Worm (Caenorhabditis elegans): ENCODE data around the gene mspn-1.

Gene mspn-1

ce11 chrIV:10177779-10178178 is at the start of gene mspn-1:
TSS of gene mspn-1 (plus strand) at chrIV:10177968.
- TF ChIP-seq ceh-83 (GFP tag; optimal IDR thresholded peaks at IDR 0.05): no peak
- no peak for TF ChIP-seq tbx-8 (GFP tag; optimal IDR thresholded peaks at IDR 0.05)
- no peak for TF ChIP-seq lsy-2 (tag; optimal IDR thresholded peaks at IDR 0.05)
- TF ChIP-seq blmp-1 (tag; optimal IDR thresholded peaks at IDR 0.05): no peak
- no peak for TF ChIP-seq ceh-39 (tag; optimal IDR thresholded peaks at IDR 0.05)
- no peak for TF ChIP-seq sem-2 (GFP tag; optimal IDR thresholded peaks at IDR 0.05)
- TF ChIP-seq ztf-11 (tag; optimal IDR thresholded peaks at IDR 0.05): no peak
- no peak for TF ChIP-seq nhr-237 (tag; optimal IDR thresholded peaks at IDR 0.05)
- TF ChIP-seq unc-120 (tag; optimal IDR thresholded peaks at IDR 0.05; ENCODE audit: poor library complexity, severe bottlenecking): no peak
- TF ChIP-seq unc-39 (tag; optimal IDR thresholded peaks at IDR 0.05): no peak
- TF ChIP-seq elt-3 (tag; optimal IDR thresholded peaks at IDR 0.05): no peak
- TF ChIP-seq mab-5 (tag; optimal IDR thresholded peaks at IDR 0.05): no peak
- TF ChIP-seq drap-1 (GFP tag; optimal IDR thresholded peaks at IDR 0.05): no peak
- TF ChIP-seq unc-62 (GFP tag; optimal IDR thresholded peaks at IDR 0.05): no peak
- no peak for TF ChIP-seq pha-4 (tag; optimal IDR thresholded peaks at IDR 0.05)

DNA sequence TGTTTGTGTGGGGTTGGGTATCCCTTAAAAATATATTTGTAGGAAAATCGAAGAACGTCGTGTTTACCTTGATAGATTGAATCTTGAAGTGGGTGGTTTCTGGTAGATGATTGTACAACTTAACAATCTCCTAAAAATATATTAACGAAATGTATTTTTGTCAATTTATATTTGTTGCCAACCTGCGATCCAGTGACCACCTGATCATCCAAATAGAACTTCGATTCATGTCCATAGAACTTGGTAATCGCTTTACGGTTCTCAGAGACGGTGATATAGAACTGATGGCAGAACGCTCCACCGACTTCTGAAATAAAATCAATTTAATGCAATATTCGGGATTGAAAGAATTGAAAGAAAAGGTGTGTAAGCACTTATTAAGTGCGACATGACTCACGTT is 49.3 kb upstream of the mspn-1 start:
- TF ChIP-seq unc-62 (GFP tag; optimal IDR thresholded peaks at IDR 0.05): no peak
- TF ChIP-seq M03D4.4 (tag; optimal IDR thresholded peaks at IDR 0.05): no peak
- no peak for TF ChIP-seq zip-8 (tag; optimal IDR thresholded peaks at IDR 0.05)
- no peak for TF ChIP-seq hlh-1 (tag; optimal IDR thresholded peaks at IDR 0.05)
- no peak for TF ChIP-seq unc-39 (tag; optimal IDR thresholded peaks at IDR 0.05)
- TF ChIP-seq mab-5 (tag; optimal IDR thresholded peaks at IDR 0.05): no peak
- TF ChIP-seq drap-1 (GFP tag; optimal IDR thresholded peaks at IDR 0.05): no peak
- no peak for TF ChIP-seq ces-1 (GFP tag; optimal IDR thresholded peaks at IDR 0.05)
- TF ChIP-seq flh-1 (GFP tag; optimal IDR thresholded peaks at IDR 0.05): no peak
- no peak for TF ChIP-seq nhr-76 (tag; optimal IDR thresholded peaks at IDR 0.05)
- TF ChIP-seq elt-3 (tag; optimal IDR thresholded peaks at IDR 0.05): no peak
- TF ChIP-seq sem-2 (GFP tag; optimal IDR thresholded peaks at IDR 0.05): no peak
- no peak for TF ChIP-seq sptf-1 (tag; optimal IDR thresholded peaks at IDR 0.05)
- TF ChIP-seq elt-1 (tag; optimal IDR thresholded peaks at IDR 0.05; ENCODE audit: borderline replicate concordance, insufficient read depth): no peak
- TF ChIP-seq nhr-2 (tag; optimal IDR thresholded peaks at IDR 0.05): no peak
- no peak for TF ChIP-seq ceh-43 (GFP tag; optimal IDR thresholded peaks at IDR 0.05)
- no peak for TF ChIP-seq cnd-1 (tag; optimal IDR thresholded peaks at IDR 0.05)
- no peak for TF ChIP-seq pha-4 (tag; optimal IDR thresholded peaks at IDR 0.05)
- no peak for TF ChIP-seq ceh-39 (tag; optimal IDR thresholded peaks at IDR 0.05)
- no peak for TF ChIP-seq mep-1 (tag; optimal IDR thresholded peaks at IDR 0.05)

- peak; percentile 23 for TF ChIP-seq M03D4.4 (tag; optimal IDR thresholded peaks at IDR 0.05)
- no peak for TF ChIP-seq nhr-28 (tag; optimal IDR thresholded peaks at IDR 0.05)
- no peak for TF ChIP-seq ztf-11 (tag; optimal IDR thresholded peaks at IDR 0.05)
- TF ChIP-seq hlh-1 (tag; optimal IDR thresholded peaks at IDR 0.05): peak; percentile 6
- TF ChIP-seq nhr-76 (tag; optimal IDR thresholded peaks at IDR 0.05): no peak
- TF ChIP-seq zip-8 (tag; optimal IDR thresholded peaks at IDR 0.05): no peak
- no peak for TF ChIP-seq nhr-12 (tag; optimal IDR thresholded peaks at IDR 0.05)
- TF ChIP-seq mep-1 (tag; optimal IDR thresholded peaks at IDR 0.05): peak; percentile 74
- peak; percentile 52 for TF ChIP-seq ceh-39 (tag; optimal IDR thresholded peaks at IDR 0.05)
- no peak for TF ChIP-seq mab-5 (tag; optimal IDR thresholded peaks at IDR 0.05)
- peak; percentile 73 for TF ChIP-seq lsy-2 (tag; optimal IDR thresholded peaks at IDR 0.05)
- TF ChIP-seq unc-39 (tag; optimal IDR thresholded peaks at IDR 0.05): no peak
- TF ChIP-seq lin-13 (tag; optimal IDR thresholded peaks at IDR 0.05): peak; percentile 57
- TF ChIP-seq mls-2 (tag; optimal IDR thresholded peaks at IDR 0.05): no peak
- peak; percentile 47 for TF ChIP-seq pha-4 (tag; optimal IDR thresholded peaks at IDR 0.05)
- no peak for TF ChIP-seq nhr-2 (tag; optimal IDR thresholded peaks at IDR 0.05)
- TF ChIP-seq blmp-1 (tag; optimal IDR thresholded peaks at IDR 0.05): no peak
- peak; percentile 74 for TF ChIP-seq unc-120 (tag; optimal IDR thresholded peaks at IDR 0.05; ENCODE audit: poor library complexity, severe bottlenecking)
- TF ChIP-seq drap-1 (GFP tag; optimal IDR thresholded peaks at IDR 0.05): no peak
- peak; percentile 39 for TF ChIP-seq nhr-237 (tag; optimal IDR thresholded peaks at IDR 0.05)
Observed at ce11 chrIV:10128906-10129386, 48.8 kb upstream of the mspn-1 start, which contains the start of the genes gtbp-1 and K08F4.3. TSS of gene gtbp-1 (minus strand) at chrIV:10128956. TSS of gene K08F4.3 (plus strand) at chrIV:10129257.

- TF ChIP-seq lsy-2 (tag; optimal IDR thresholded peaks at IDR 0.05): no peak
- no peak for TF ChIP-seq nhr-28 (tag; optimal IDR thresholded peaks at IDR 0.05)
- TF ChIP-seq ceh-83 (GFP tag; optimal IDR thresholded peaks at IDR 0.05): no peak
- TF ChIP-seq unc-39 (tag; optimal IDR thresholded peaks at IDR 0.05): no peak
- TF ChIP-seq snpc-4 (tag; optimal IDR thresholded peaks at IDR 0.05): no peak
- TF ChIP-seq ceh-43 (GFP tag; optimal IDR thresholded peaks at IDR 0.05): no peak
- no peak for TF ChIP-seq tbx-8 (GFP tag; optimal IDR thresholded peaks at IDR 0.05)
- TF ChIP-seq pha-4 (tag; optimal IDR thresholded peaks at IDR 0.05): no peak
- no peak for TF ChIP-seq elt-3 (tag; optimal IDR thresholded peaks at IDR 0.05)
- TF ChIP-seq unc-62 (GFP tag; optimal IDR thresholded peaks at IDR 0.05): no peak
- no peak for TF ChIP-seq ztf-11 (tag; optimal IDR thresholded peaks at IDR 0.05)
- TF ChIP-seq lin-13 (tag; optimal IDR thresholded peaks at IDR 0.05): no peak
- no peak for TF ChIP-seq nhr-12 (tag; optimal IDR thresholded peaks at IDR 0.05)
- TF ChIP-seq sptf-1 (tag; optimal IDR thresholded peaks at IDR 0.05): no peak
- TF ChIP-seq sem-2 (GFP tag; optimal IDR thresholded peaks at IDR 0.05): no peak
- TF ChIP-seq elt-1 (tag; optimal IDR thresholded peaks at IDR 0.05; ENCODE audit: borderline replicate concordance, insufficient read depth): no peak
- TF ChIP-seq blmp-1 (tag; optimal IDR thresholded peaks at IDR 0.05): no peak
Observed at ce11 chrIV:10129957-10130356, 47.8 kb upstream of the mspn-1 start, which contains the start of gene glt-3. TSS of gene glt-3 (plus strand) at chrIV:10130257.

Data from whole organism, mixed stage, embryonic.